Worm (Caenorhabditis elegans): Measurements from ENCODE around the gene R08C7.11.

- no peak for TF ChIP-seq elt-4 (tag; optimal IDR thresholded peaks at IDR 0.05)
- TF ChIP-seq ama-1 (optimal IDR thresholded peaks at IDR 0.05) = no peak
- TF ChIP-seq ets-4 (tag; optimal IDR thresholded peaks at IDR 0.05) = no peak
- no peak for TF ChIP-seq ttx-3 (tag; optimal IDR thresholded peaks at IDR 0.05)
- no peak for TF ChIP-seq ahr-1 (tag; optimal IDR thresholded peaks at IDR 0.05)
- TF ChIP-seq mec-3 (tag; optimal IDR thresholded peaks at IDR 0.05; ENCODE audit: borderline replicate concordance) = no peak
Observed at ce11 chrIV:4413114-4413513, 41.6 kb downstream of the R08C7.11 start.

Measured in whole organism, late embryonic.